Worm (Caenorhabditis elegans) whole organism, midembryonic: ENCODE results near the gene dhs-14.

Source experiments
- T22C8.4 ChIP-seq: fragments of 200-800 bp; sonication (Bioruptor generic); IDR thresholded peaks from 2 replicates; pipeline ENCODE4 v1.3.6; 2022; ENCODE audit warnings: missing genetic modification characterization, missing compliant biosample characterization
- cog-1 ChIP-seq: sonication (generic microtip); optimal IDR thresholded peaks from 2 replicates; lab custom pipeline; 2016; ENCODE audit warnings: missing genetic modification characterization, missing compliant biosample characterization
- flt-1 ChIP-seq: fragments of 200-800 bp; sonication (Bioruptor generic); IDR thresholded peaks from 2 replicates; pipeline ENCODE4 v1.3.6; 2022; ENCODE audit warnings: missing genetic modification characterization, missing compliant biosample characterization
- klf-2 ChIP-seq: fragments of 200-800 bp; sonication (Bioruptor generic); conservative IDR thresholded peaks from 2 replicates; pipeline ENCODE4 v1.3.6; 2022; ENCODE audit warnings: missing genetic modification reagents, missing genetic modification characterization, missing compliant biosample characterization
- med-1 ChIP-seq: sonication (generic microtip); optimal IDR thresholded peaks from 2 replicates; lab custom pipeline; 2017; ENCODE audit warnings: missing genetic modification characterization, mild to moderate bottlenecking, missing compliant biosample characterization, antibody characterized with exemption, missing genetic modification reagents; ENCODE audit not compliant: insufficient read depth
- ref-1 ChIP-seq: fragments of 200-800 bp; sonication (Bioruptor generic); conservative IDR thresholded peaks from 2 replicates; pipeline ENCODE4 v1.3.6; 2022; ENCODE audit warnings: missing genetic modification reagents, missing genetic modification characterization, missing compliant biosample characterization
- tab-1 ChIP-seq: fragments of 200-800 bp; sonication (Bioruptor generic); IDR thresholded peaks from 2 replicates; pipeline ENCODE4 v1.3.6; 2022; ENCODE audit warnings: missing genetic modification characterization, missing compliant biosample characterization
- ztf-23 ChIP-seq: fragments of 200-800 bp; sonication (Bioruptor generic); IDR thresholded peaks from 2 replicates; pipeline ENCODE4 v1.3.6; 2022; ENCODE audit warnings: missing genetic modification reagents, missing genetic modification characterization, missing compliant biosample characterization
- ztf-29 ChIP-seq: fragments of 200-800 bp; sonication (Bioruptor generic); IDR thresholded peaks from 2 replicates; pipeline ENCODE4 v1.3.6; 2022; ENCODE audit warnings: missing genetic modification reagents, missing genetic modification characterization, missing compliant biosample characterization

The dhs-14 gene

DNA sequence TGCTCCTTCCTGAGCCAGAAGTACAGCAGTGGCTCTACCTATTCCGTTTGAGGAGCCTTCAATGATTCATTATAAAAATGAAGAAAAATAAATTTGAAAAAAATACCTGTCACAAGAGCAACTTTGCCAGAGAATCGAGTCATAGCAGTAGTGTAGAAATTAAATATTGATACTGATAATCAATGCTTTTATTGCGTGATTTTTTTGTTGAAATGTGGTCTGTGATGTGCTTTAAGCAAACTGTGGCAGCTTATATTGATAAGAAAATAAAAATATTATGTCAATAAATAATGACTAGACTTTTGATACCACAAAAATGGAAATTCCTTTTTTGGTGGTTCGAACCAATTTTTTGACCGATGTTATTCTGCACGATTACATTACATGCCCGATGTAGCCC, at the start of gene dhs-14:
dhs-14 (minus strand) TSS at position 149 of the 400 bp plus-strand sequence.
- TF ChIP-seq flt-1 (GFP tag; lab: Robert Waterston, UW) (no peak), klf-2 (GFP tag; lab: Robert Waterston, UW) (no peak)

DNA sequence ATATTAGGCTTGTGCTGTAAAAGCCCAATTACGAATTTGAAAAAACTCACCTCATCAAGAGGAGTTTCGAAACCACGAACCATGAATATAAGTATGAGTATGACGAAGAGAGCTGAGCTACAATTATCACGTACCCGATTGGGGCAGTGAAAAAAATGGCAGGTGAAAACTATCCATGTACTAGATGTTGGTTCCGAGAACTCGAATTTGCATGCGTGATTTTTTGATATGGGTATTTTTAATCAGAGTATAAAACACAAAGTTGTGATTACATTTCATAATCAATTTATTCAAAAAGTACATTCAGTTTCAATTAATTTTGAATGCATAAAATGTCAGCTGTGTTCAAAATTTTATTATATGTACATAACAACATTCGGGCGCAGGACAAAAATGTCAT, 48.9 kb upstream of the dhs-14 start, which contains the start of gene F54E2.9:
F54E2.9 (minus strand) TSS at position 132 of the 400 bp plus-strand sequence.
- TF ChIP-seq ztf-23 = no peak
- no peak for TF ChIP-seq flt-1 (GFP tag; lab: Robert Waterston, UW)
- TF ChIP-seq med-1 (GFP tag; lab: Kevin White, UChicago) = no peak
- no peak for TF ChIP-seq ztf-29 (GFP tag; lab: Robert Waterston, UW)

ce11 chrV:2810164-2810563, 45.2 kb upstream of the dhs-14 start, which contains the start of gene F54E2.1:
Gene F54E2.1 (plus strand): TSS chrV:2810398.
- TF ChIP-seq ref-1 (no peak), flt-1 (GFP tag; lab: Robert Waterston, UW) (no peak), med-1 (GFP tag; lab: Kevin White, UChicago) (no peak), ztf-23 (no peak), tab-1 (GFP tag; lab: Robert Waterston, UW) (no peak), ztf-29 (GFP tag; lab: Robert Waterston, UW) (no peak), klf-2 (GFP tag; lab: Robert Waterston, UW) (no peak), T22C8.4 (GFP tag; lab: Robert Waterston, UW) (no peak), cog-1 (tag; lab: Kevin White, UChicago) (no peak)

- TF ChIP-seq cog-1 (tag; lab: Kevin White, UChicago) (no peak), ztf-29 (GFP tag; lab: Robert Waterston, UW) (no peak), tab-1 (GFP tag; lab: Robert Waterston, UW) (no peak), T22C8.4 (GFP tag; lab: Robert Waterston, UW) (no peak), ztf-23 (no peak), klf-2 (GFP tag; lab: Robert Waterston, UW) (no peak), ref-1 (no peak)
Measured at ce11 chrV:2809443-2809842, 44.4 kb upstream of the dhs-14 start.

- TF ChIP-seq klf-2 (GFP tag; lab: Robert Waterston, UW) (no peak), ref-1 (no peak), cog-1 (tag; lab: Kevin White, UChicago) (no peak), T22C8.4 (GFP tag; lab: Robert Waterston, UW) (no peak), tab-1 (GFP tag; lab: Robert Waterston, UW) (no peak)
Measured at ce11 chrV:2807760-2808159, 42.8 kb upstream of the dhs-14 start, which contains the start of gene ketn-1. Gene ketn-1 (minus strand): TSS chrV:2807860.

- TF ChIP-seq ztf-23 = no peak
- no peak for TF ChIP-seq med-1 (GFP tag; lab: Kevin White, UChicago)
- TF ChIP-seq T22C8.4 (GFP tag; lab: Robert Waterston, UW) = no peak
- TF ChIP-seq flt-1 (GFP tag; lab: Robert Waterston, UW) = no peak
- TF ChIP-seq ztf-29 (GFP tag; lab: Robert Waterston, UW) = no peak
- no peak for TF ChIP-seq tab-1 (GFP tag; lab: Robert Waterston, UW)
- TF ChIP-seq klf-2 (GFP tag; lab: Robert Waterston, UW) = no peak
- no peak for TF ChIP-seq cog-1 (tag; lab: Kevin White, UChicago)
- TF ChIP-seq ref-1 = no peak
Measured at ce11 chrV:2803258-2803657, 38.3 kb upstream of the dhs-14 start.

DNA sequence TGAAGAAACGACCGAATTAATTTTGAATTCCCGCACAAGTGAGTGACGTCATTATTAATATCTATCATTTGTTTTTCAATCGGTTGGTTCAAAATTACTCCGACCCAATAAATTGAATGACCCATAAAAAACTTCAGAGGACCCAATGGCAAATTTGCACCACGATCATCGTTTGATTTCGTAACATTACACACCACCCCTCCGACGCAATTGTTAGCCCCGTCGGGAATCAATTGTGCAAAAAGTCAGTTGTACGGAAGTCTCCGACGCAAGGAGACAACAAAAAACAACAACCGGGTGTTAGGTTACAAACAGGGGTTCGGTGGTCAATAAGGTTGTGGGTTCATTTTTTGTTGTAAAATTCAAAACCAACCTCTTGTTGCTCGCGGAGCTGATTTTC, 37.0 kb upstream of the dhs-14 start:
- TF ChIP-seq med-1 (GFP tag; lab: Kevin White, UChicago) (no peak), flt-1 (GFP tag; lab: Robert Waterston, UW) (no peak), ref-1 (no peak), klf-2 (GFP tag; lab: Robert Waterston, UW) (no peak), T22C8.4 (GFP tag; lab: Robert Waterston, UW) (no peak), tab-1 (GFP tag; lab: Robert Waterston, UW) (no peak), ztf-23 (no peak)

DNA sequence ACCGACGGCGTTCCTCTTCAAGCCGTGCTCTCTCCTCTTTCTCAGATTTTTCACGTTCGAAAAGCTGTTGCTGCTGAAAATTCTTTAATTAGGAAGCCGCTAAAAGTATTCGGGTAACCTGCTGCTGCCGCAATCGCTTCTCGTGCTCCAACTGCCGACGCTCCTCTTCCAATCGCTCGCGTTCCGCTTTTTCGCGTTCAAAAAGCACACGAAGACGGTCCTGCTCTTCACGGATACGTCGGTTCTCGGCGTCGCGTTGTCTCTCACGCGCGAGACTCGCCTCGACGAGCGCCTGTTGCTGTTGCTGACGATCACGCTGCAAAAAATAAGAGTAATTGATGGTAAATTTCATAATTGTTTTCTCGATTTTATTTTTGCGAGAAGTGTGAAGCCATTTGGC, 35.7 kb upstream of the dhs-14 start:
- TF ChIP-seq klf-2 (GFP tag; lab: Robert Waterston, UW) = no peak
- TF ChIP-seq T22C8.4 (GFP tag; lab: Robert Waterston, UW) = no peak
- no peak for TF ChIP-seq ztf-23
- no peak for TF ChIP-seq cog-1 (tag; lab: Kevin White, UChicago)
- TF ChIP-seq ref-1 = no peak
- TF ChIP-seq ztf-29 (GFP tag; lab: Robert Waterston, UW) = no peak
- TF ChIP-seq med-1 (GFP tag; lab: Kevin White, UChicago) = no peak
- no peak for TF ChIP-seq flt-1 (GFP tag; lab: Robert Waterston, UW)
- TF ChIP-seq tab-1 (GFP tag; lab: Robert Waterston, UW) = no peak

DNA sequence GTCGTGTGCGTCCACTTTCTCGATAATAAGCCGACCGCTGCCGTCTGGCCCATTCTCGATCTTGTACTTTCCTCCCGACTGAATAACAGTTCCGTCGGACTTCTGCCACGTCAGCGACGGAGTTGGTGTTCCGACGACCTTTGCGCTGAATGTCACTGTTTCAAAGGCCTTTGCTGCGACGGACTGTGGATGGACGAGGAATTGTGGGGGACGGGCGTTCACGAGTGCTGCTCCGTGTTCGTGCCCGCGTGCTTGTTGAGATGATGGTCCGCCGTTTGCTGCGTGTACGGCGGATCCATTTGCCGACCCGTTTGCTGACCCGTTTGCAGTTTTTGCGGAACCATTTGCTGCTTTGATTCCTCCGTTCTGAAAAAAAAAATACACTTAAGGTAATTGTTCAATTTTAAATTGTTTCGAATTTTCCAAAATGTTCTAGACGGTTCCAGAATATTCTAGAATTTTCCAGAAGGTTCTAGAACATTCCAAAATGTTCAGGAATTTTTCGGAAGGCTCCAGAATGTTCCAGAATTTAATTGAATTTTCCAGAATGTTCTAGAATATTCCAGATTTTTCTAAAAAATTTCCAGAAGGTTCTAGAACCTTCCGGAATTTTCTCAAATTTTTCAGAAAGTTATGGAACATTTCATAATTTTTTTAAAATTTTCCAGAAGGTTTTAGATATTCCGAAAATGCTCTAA, 34.3 kb upstream of the dhs-14 start:
- TF ChIP-seq cog-1 (tag; lab: Kevin White, UChicago) (no peak), ztf-23 (no peak), klf-2 (GFP tag; lab: Robert Waterston, UW) (no peak), flt-1 (GFP tag; lab: Robert Waterston, UW) (no peak), med-1 (GFP tag; lab: Kevin White, UChicago) (no peak), ref-1 (no peak), T22C8.4 (GFP tag; lab: Robert Waterston, UW) (no peak), ztf-29 (GFP tag; lab: Robert Waterston, UW) (no peak), tab-1 (GFP tag; lab: Robert Waterston, UW) (no peak)

- TF ChIP-seq ref-1 = no peak
- no peak for TF ChIP-seq tab-1 (GFP tag; lab: Robert Waterston, UW)
- TF ChIP-seq T22C8.4 (GFP tag; lab: Robert Waterston, UW) = no peak
- TF ChIP-seq klf-2 (GFP tag; lab: Robert Waterston, UW) = no peak
- no peak for TF ChIP-seq ztf-29 (GFP tag; lab: Robert Waterston, UW)
- TF ChIP-seq cog-1 (tag; lab: Kevin White, UChicago) = no peak
- no peak for TF ChIP-seq flt-1 (GFP tag; lab: Robert Waterston, UW)
- no peak for TF ChIP-seq ztf-23
- no peak for TF ChIP-seq med-1 (GFP tag; lab: Kevin White, UChicago)
Measured at ce11 chrV:2795998-2796397, 31.0 kb upstream of the dhs-14 start, which contains the start of gene F54E2.2. Gene F54E2.2 (plus strand): TSS chrV:2796298.
